Fruit fly (Drosophila melanogaster) whole organism, embryonic: Measurements from ENCODE around the gene CG5171.
A peak's percentile ranks its signal among the peaks of the same experiment; 100 is the strongest.

Experiments
- Ada2b ChIP-seq: fragments of 200-800 bp; sonication (Bioruptor generic); IDR thresholded peaks from 2 replicates; pipeline ENCODE4 v1.3.6; 2022; ENCODE audit warnings: missing biosample characterization, missing genetic modification characterization
- BEAF-32 ChIP-seq: fragments of 200-800 bp; sonication (Bioruptor generic); optimal IDR thresholded peaks from 3 replicates; lab custom pipeline; 2017; ENCODE audit warnings: missing biosample characterization, missing genetic modification characterization, mild to moderate bottlenecking, moderate library complexity, missing genetic modification reagents
- Bteb2 ChIP-seq: fragments of 200-800 bp; sonication (Bioruptor generic); optimal IDR thresholded peaks from 2 replicates; lab custom pipeline; 2016; ENCODE audit warnings: missing biosample characterization, missing genetic modification characterization
- CG10543 ChIP-seq: fragments of 200-800 bp; sonication (Bioruptor generic); optimal IDR thresholded peaks from 3 replicates; lab custom pipeline; 2017; ENCODE audit warnings: missing biosample characterization, mild to moderate bottlenecking, missing genetic modification characterization, moderate library complexity
- CG11085 ChIP-seq: fragments of 200-800 bp; sonication (Bioruptor generic); IDR thresholded peaks from 2 replicates; pipeline ENCODE4 v1.3.6; 2022; ENCODE audit warnings: missing biosample characterization, missing genetic modification characterization
- CG12155 ChIP-seq: fragments of 200-800 bp; sonication (Bioruptor generic); optimal IDR thresholded peaks from 3 replicates; lab custom pipeline; 2016; ENCODE audit warnings: missing biosample characterization, missing genetic modification characterization
- CG12942 ChIP-seq: fragments of 200-800 bp; sonication (Bioruptor generic); optimal IDR thresholded peaks from 3 replicates; lab custom pipeline; 2016; ENCODE audit warnings: missing biosample characterization, missing genetic modification characterization
- CG13287 ChIP-seq: fragments of 200-800 bp; sonication (Bioruptor generic); IDR thresholded peaks from 2 replicates; pipeline ENCODE4 v1.3.6; 2022; ENCODE audit warnings: missing biosample characterization, missing genetic modification characterization; ENCODE audit not compliant: partially characterized antibody
- CG13775 ChIP-seq: fragments of 200-800 bp; sonication (Bioruptor generic); optimal IDR thresholded peaks from 3 replicates; lab custom pipeline; 2017; ENCODE audit warnings: missing biosample characterization, mild to moderate bottlenecking, missing genetic modification characterization
- CG14014 ChIP-seq: fragments of 200-800 bp; sonication (Bioruptor generic); IDR thresholded peaks from 2 replicates; pipeline ENCODE4 v1.3.6; 2022; ENCODE audit warnings: missing biosample characterization, missing genetic modification characterization
- CG15696 ChIP-seq: fragments of 200-800 bp; sonication (Bioruptor generic); optimal IDR thresholded peaks from 2 replicates; lab custom pipeline; 2019; ENCODE audit warnings: missing biosample characterization, mild to moderate bottlenecking, missing genetic modification characterization, moderate library complexity
- CG17359 ChIP-seq: fragments of 200-800 bp; sonication (Bioruptor generic); optimal IDR thresholded peaks from 3 replicates; lab custom pipeline; 2018; ENCODE audit warnings: missing biosample characterization, mild to moderate bottlenecking, missing genetic modification characterization, moderate library complexity
- CG17829 ChIP-seq: fragments of 200-800 bp; optimal IDR thresholded peaks from 2 replicates; lab custom pipeline; 2019; ENCODE audit warnings: missing biosample characterization, mild to moderate bottlenecking, missing genetic modification characterization, moderate library complexity
- CG1792 ChIP-seq: fragments of 200-800 bp; sonication (Bioruptor generic); optimal IDR thresholded peaks from 2 replicates; lab custom pipeline; 2016; ENCODE audit warnings: missing biosample characterization, missing genetic modification characterization
- CG30431 ChIP-seq: fragments of 200-800 bp; sonication (Bioruptor generic); optimal IDR thresholded peaks from 2 replicates; lab custom pipeline; 2017; ENCODE audit warnings: missing biosample characterization, missing genetic modification characterization
- CG32767 ChIP-seq: fragments of 200-800 bp; sonication (Bioruptor generic); IDR thresholded peaks from 2 replicates; pipeline ENCODE4 v1.3.6; 2022; ENCODE audit warnings: missing biosample characterization, missing genetic modification characterization
- CG3281 ChIP-seq: fragments of 200-800 bp; sonication (Bioruptor generic); optimal IDR thresholded peaks from 3 replicates; lab custom pipeline; 2017; ENCODE audit warnings: missing biosample characterization, mild to moderate bottlenecking, missing genetic modification characterization
- CG33557 ChIP-seq: fragments of 200-800 bp; sonication (Bioruptor generic); optimal IDR thresholded peaks from 2 replicates; lab custom pipeline; 2019; ENCODE audit warnings: missing biosample characterization, mild to moderate bottlenecking, missing genetic modification characterization, moderate library complexity
- CG3407 ChIP-seq: fragments of 200-800 bp; sonication (Bioruptor generic); optimal IDR thresholded peaks from 2 replicates; lab custom pipeline; 2018; ENCODE audit warnings: missing biosample characterization, mild to moderate bottlenecking, missing genetic modification characterization
- CG5180 ChIP-seq: fragments of 200-800 bp; sonication (Bioruptor generic); optimal IDR thresholded peaks from 3 replicates; lab custom pipeline; 2017; ENCODE audit warnings: missing biosample characterization, missing genetic modification characterization, mild to moderate bottlenecking, moderate library complexity, missing genetic modification reagents
- CG7786 ChIP-seq: fragments of 200-800 bp; sonication (Bioruptor generic); optimal IDR thresholded peaks from 2 replicates; lab custom pipeline; 2016; ENCODE audit warnings: missing biosample characterization, missing genetic modification characterization
- CG7963 ChIP-seq: fragments of 200-800 bp; sonication (Bioruptor generic); IDR thresholded peaks from 3 replicates; pipeline ENCODE4 v1.3.6; 2022; ENCODE audit warnings: missing biosample characterization, missing genetic modification characterization; ENCODE audit not compliant: partially characterized antibody
- CG8089 ChIP-seq: fragments of 200-800 bp; sonication (Bioruptor generic); optimal IDR thresholded peaks from 3 replicates; lab custom pipeline; 2016; ENCODE audit warnings: missing biosample characterization, missing genetic modification characterization
- Dfd ChIP-seq, 2 experiments: fragments of >200 bp; optimal IDR thresholded peaks; 2 replicates each; lab custom pipeline; 2017; ENCODE audit warnings: missing biosample characterization in 2 of 2, missing genetic modification characterization in 2 of 2
- Dref ChIP-seq: fragments of 200-800 bp; sonication (Bioruptor generic); IDR thresholded peaks from 2 replicates; pipeline ENCODE4 v1.3.6; 2022; ENCODE audit warnings: missing biosample characterization, missing genetic modification characterization
- GATAe ChIP-seq: fragments of 200-800 bp; sonication (Bioruptor generic); conservative IDR thresholded peaks from 2 replicates; pipeline ENCODE4 v1.3.6; 2022; ENCODE audit warnings: missing biosample characterization, missing genetic modification characterization
- Hsf ChIP-seq: fragments of 200-800 bp; sonication (Bioruptor generic); optimal IDR thresholded peaks from 3 replicates; lab custom pipeline; 2016; ENCODE audit warnings: missing biosample characterization, missing genetic modification characterization
- Nf-YA ChIP-seq: fragments of 200-800 bp; sonication (Bioruptor generic); IDR thresholded peaks from 2 replicates; pipeline ENCODE4 v1.3.6; 2022; ENCODE audit warnings: missing biosample characterization, missing genetic modification characterization
- Scr ChIP-seq: fragments of 200-800 bp; sonication (Bioruptor generic); IDR thresholded peaks from 2 replicates; pipeline ENCODE4 v1.3.6; 2022; ENCODE audit warnings: missing biosample characterization, missing genetic modification characterization; ENCODE audit not compliant: partially characterized antibody
- Sox102F ChIP-seq: fragments of 200-800 bp; sonication (Bioruptor generic); optimal IDR thresholded peaks from 2 replicates; lab custom pipeline; 2018; ENCODE audit warnings: missing biosample characterization, mild to moderate bottlenecking, missing genetic modification characterization, moderate library complexity
- Xbp1 ChIP-seq: fragments of 200-800 bp; sonication (Bioruptor generic); optimal IDR thresholded peaks from 3 replicates; lab custom pipeline; 2016; ENCODE audit warnings: missing biosample characterization, mild to moderate bottlenecking, missing genetic modification characterization
- YL-1 ChIP-seq: fragments of 200-800 bp; sonication (Bioruptor generic); optimal IDR thresholded peaks from 3 replicates; lab custom pipeline; 2017; ENCODE audit warnings: missing biosample characterization, mild to moderate bottlenecking, missing genetic modification characterization
- ac ChIP-seq: fragments of 200-800 bp; sonication (Bioruptor generic); optimal IDR thresholded peaks from 3 replicates; lab custom pipeline; 2017; ENCODE audit warnings: missing biosample characterization, mild to moderate bottlenecking, missing genetic modification characterization
- ato ChIP-seq: fragments of 200-800 bp; sonication (Bioruptor generic); IDR thresholded peaks from 2 replicates; pipeline ENCODE4 v1.3.6; 2022; ENCODE audit warnings: missing biosample characterization, missing genetic modification characterization; ENCODE audit not compliant: partially characterized antibody
- bowl ChIP-seq: fragments of 200-800 bp; sonication (Bioruptor generic); IDR thresholded peaks from 2 replicates; pipeline ENCODE4 v1.3.6; 2022; ENCODE audit warnings: missing biosample characterization, missing genetic modification characterization
- cato ChIP-seq: fragments of 200-800 bp; sonication (Bioruptor generic); optimal IDR thresholded peaks from 2 replicates; lab custom pipeline; 2016; ENCODE audit warnings: missing biosample characterization, missing genetic modification characterization, borderline replicate concordance
- disco-r ChIP-seq: fragments of 200-800 bp; sonication (Bioruptor generic); optimal IDR thresholded peaks from 2 replicates; lab custom pipeline; 2016; ENCODE audit warnings: missing biosample characterization, missing genetic modification characterization
- ewg ChIP-seq: fragments of 200-800 bp; sonication (Bioruptor generic); optimal IDR thresholded peaks from 3 replicates; lab custom pipeline; 2017; ENCODE audit warnings: mild to moderate bottlenecking, missing biosample characterization, missing genetic modification reagents, missing genetic modification characterization
- fu2 ChIP-seq: fragments of 200-800 bp; sonication (Bioruptor generic); optimal IDR thresholded peaks from 2 replicates; lab custom pipeline; 2016; ENCODE audit warnings: missing biosample characterization, missing genetic modification characterization
- jumu ChIP-seq: fragments of 200-800 bp; sonication (Bioruptor generic); optimal IDR thresholded peaks from 3 replicates; lab custom pipeline; 2016; ENCODE audit warnings: missing biosample characterization, missing genetic modification characterization
- kay ChIP-seq: fragments of 200-800 bp; sonication (Bioruptor generic); optimal IDR thresholded peaks from 2 replicates; lab custom pipeline; 2016; ENCODE audit warnings: missing biosample characterization, missing genetic modification characterization
- nerfin-1 ChIP-seq: fragments of 200-800 bp; sonication (Bioruptor generic); optimal IDR thresholded peaks from 3 replicates; lab custom pipeline; 2019; ENCODE audit warnings: missing biosample characterization, mild to moderate bottlenecking, missing genetic modification characterization, moderate library complexity
- oc ChIP-seq: fragments of 200-800 bp; sonication (Bioruptor generic); optimal IDR thresholded peaks from 2 replicates; lab custom pipeline; 2018; ENCODE audit warnings: missing biosample characterization, mild to moderate bottlenecking, missing genetic modification characterization, moderate library complexity
- rib ChIP-seq: fragments of 200-800 bp; sonication (Bioruptor generic); IDR thresholded peaks from 2 replicates; pipeline ENCODE4 v1.3.6; 2022; ENCODE audit warnings: missing biosample characterization, missing genetic modification characterization
- slbo ChIP-seq: fragments of 200-800 bp; sonication (Bioruptor generic); IDR thresholded peaks from 2 replicates; pipeline ENCODE4 v1.3.6; 2022; ENCODE audit warnings: missing biosample characterization, missing genetic modification characterization
- sqz ChIP-seq: fragments of 200-800 bp; sonication (Bioruptor generic); optimal IDR thresholded peaks from 3 replicates; lab custom pipeline; 2018; ENCODE audit warnings: missing biosample characterization, mild to moderate bottlenecking, missing genetic modification characterization
- sug ChIP-seq: fragments of 200-800 bp; optimal IDR thresholded peaks from 2 replicates; lab custom pipeline; 2019; ENCODE audit warnings: missing biosample characterization, mild to moderate bottlenecking, missing genetic modification characterization, moderate library complexity
- tll ChIP-seq, 2 experiments: fragments of 200-800 bp in 1 of 2; fragments of >200 bp in 1 of 2; sonication (Bioruptor generic) in 1 of 2; optimal IDR thresholded peaks; 2 replicates each; lab custom pipeline; 2017 to 2019; ENCODE audit warnings: missing biosample characterization in 2 of 2, missing genetic modification characterization in 2 of 2, mild to moderate bottlenecking in 1 of 2, moderate library complexity in 1 of 2

The CG5171 gene

dm6 chr2L:7436492-7437324 lies 35.6 kb downstream of the CG5171 start (continued):
- TF ChIP-seq CG3407 (GFP tag; lab: Kevin White, UChicago) (peak; percentile 77), YL-1 (peak; percentile 49), CG1792 (GFP tag; lab: Kevin White, UChicago) (peak; percentile 80), Sox102F (peak; percentile 71), CG33557 (GFP tag; lab: Kevin White, UChicago) (peak; percentile 35), CG3281 (GFP tag; lab: Kevin White, UChicago) (peak; percentile 68), Xbp1 (GFP tag; lab: Kevin White, UChicago) (peak; percentile 14), Nf-YA (GFP tag; lab: Robert Waterston, UW) (peak; percentile 72), CG17829 (no peak), CG30431 (GFP tag; lab: Kevin White, UChicago) (peak; percentile 36), sug (tag; lab: Kevin White, UChicago) (peak; percentile 99), Dref (GFP tag; lab: Robert Waterston, UW) (no peak), CG10543 (GFP tag; lab: Kevin White, UChicago) (peak; percentile 92), rib (GFP tag; lab: Robert Waterston, UW) (peak; percentile 82), oc (tag; lab: Kevin White, UChicago) (peak; percentile 77), CG12155 (peak; percentile 56), CG11085 (GFP tag; lab: Robert Waterston, UW) (peak; percentile 76), Hsf (GFP tag; lab: Kevin White, UChicago) (peak; percentile 28), jumu (peak; percentile 27), CG15696 (tag; lab: Kevin White, UChicago) (peak; percentile 2), fu2 (peak; percentile 48), CG17359 (peak; percentile 80), BEAF-32 (GFP tag; lab: Kevin White, UChicago) (no peak), Dfd (GFP tag; optimal IDR thresholded peaks at IDR 0.05; lab: Kevin White, UChicago) (no peak), CG7963 (no peak), disco-r (GFP tag; lab: Kevin White, UChicago) (peak; percentile 31), Scr (GFP tag; lab: Robert Waterston, UW) (no peak), nerfin-1 (peak; percentile 44), CG12942 (GFP tag; lab: Kevin White, UChicago) (peak; percentile 70), ac (GFP tag; lab: Kevin White, UChicago) (no peak), CG7786 (GFP tag; lab: Kevin White, UChicago) (peak; percentile 38), GATAe (GFP tag; lab: Robert Waterston, UW) (no peak; the same call in 1 of the 2 replicates), Bteb2 (GFP tag; lab: Kevin White, UChicago) (peak; percentile 38), CG13775 (GFP tag; lab: Kevin White, UChicago) (peak; percentile 44), tll (GFP tag; optimal IDR thresholded peaks at IDR 0.05; lab: Kevin White, UChicago) (no peak), CG32767 (GFP tag; lab: Robert Waterston, UW) (peak; percentile 37; the same call in 1 of the 2 replicates), cato (GFP tag; lab: Kevin White, UChicago) (peak; percentile 5), sqz (peak; percentile 55), ewg (GFP tag; lab: Kevin White, UChicago) (peak; percentile 57), CG13287 (GFP tag; lab: Robert Waterston, UW) (no peak), CG14014 (GFP tag; lab: Robert Waterston, UW) (peak; percentile 91; the same call in 1 of the 2 replicates), CG5180 (peak; percentile 67), ato (GFP tag; lab: Robert Waterston, UW) (no peak), slbo (GFP tag; lab: Robert Waterston, UW) (peak; percentile 82), bowl (GFP tag; lab: Robert Waterston, UW) (peak; percentile 70), CG8089 (GFP tag; lab: Kevin White, UChicago) (peak; percentile 54), Ada2b (GFP tag; lab: Robert Waterston, UW) (peak; percentile 37; the same call in 1 of the 2 replicates), kay (GFP tag; lab: Kevin White, UChicago) (peak; percentile 46)
